Fruit fly (Drosophila melanogaster) whole organism, wandering third instar larva: ENCODE data around the gene CG12998.

ENCODE experiments used
- CG32264 ChIP-seq: fragments of 200-800 bp; sonication (Bioruptor generic); optimal IDR thresholded peaks from 2 replicates; lab custom pipeline; 2016; ENCODE audit warnings: missing biosample characterization, missing genetic modification characterization
- CG9705 ChIP-seq: fragments of 200-800 bp; sonication (Bioruptor generic); optimal IDR thresholded peaks from 2 replicates; lab custom pipeline; 2018; ENCODE audit warnings: missing biosample characterization, mild to moderate bottlenecking, missing genetic modification characterization

DNA sequence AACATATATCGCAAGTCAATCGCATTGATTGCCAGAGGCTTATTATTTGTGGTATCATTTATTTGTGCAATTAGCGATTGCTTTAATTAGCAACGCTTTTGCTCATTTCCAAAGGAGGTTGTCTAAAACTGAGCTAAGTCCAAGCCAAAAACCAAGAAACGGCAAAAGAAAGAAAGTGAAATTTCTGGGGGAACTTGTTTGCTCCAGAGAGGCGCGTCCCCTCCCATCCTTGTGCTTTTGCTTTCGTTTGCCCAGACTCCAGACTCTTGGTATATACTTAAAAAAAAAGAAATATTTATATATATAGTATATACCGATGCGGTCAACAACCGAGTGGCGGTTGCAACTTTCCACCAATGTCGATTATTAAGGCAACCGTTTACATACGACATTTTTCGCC lies 35.6 kb downstream of the CG12998 start:
- TF ChIP-seq CG32264 (no peak), CG9705 (GFP tag; lab: Kevin White, UChicago) (no peak)
